Worm (Caenorhabditis elegans): ENCODE data around the gene F23B12.7.

ce11 chrV:14438099-14438739, 11.3 kb upstream of the F23B12.7 start:
- TF ChIP-seq nhr-20 (tag; optimal IDR thresholded peaks at IDR 0.05) (no peak), skn-1 (tag; optimal IDR thresholded peaks at IDR 0.05) (no peak), nhr-85 (tag) (no peak), lsy-2 (tag; optimal IDR thresholded peaks at IDR 0.05) (no peak), lin-13 (GFP tag; optimal IDR thresholded peaks at IDR 0.05) (no peak), ama-1 (optimal IDR thresholded peaks at IDR 0.05) (no peak), nhr-76 (tag; optimal IDR thresholded peaks at IDR 0.05) (no peak)
